Worm (Caenorhabditis elegans) whole organism, L1 larva: Measurements from ENCODE around the gene dhhc-6.

Experiments
- F16B12.6 ChIP-seq: fragments of 150-350 bp; optimal IDR thresholded peaks from 2 replicates; lab custom pipeline; 2014; ENCODE audit warnings: missing biosample characterization, missing genetic modification characterization
- alr-1 ChIP-seq: fragments of 200-800 bp; sonication (Bioruptor generic); optimal IDR thresholded peaks from 2 replicates; lab custom pipeline; 2018; ENCODE audit warnings: borderline replicate concordance, mild to moderate bottlenecking, missing genetic modification characterization, missing compliant biosample characterization
- ama-1 ChIP-seq: fragments of 150-350 bp; optimal IDR thresholded peaks from 2 replicates; lab custom pipeline; 2014
- blmp-1 ChIP-seq: fragments of 150-350 bp; optimal IDR thresholded peaks from 2 replicates; lab custom pipeline; 2014; ENCODE audit warnings: missing biosample characterization, missing genetic modification characterization
- ceh-82 ChIP-seq, 3 experiments: fragments of 150-350 bp in 1 of 3; sonication (generic microtip) in 2 of 3; optimal IDR thresholded peaks; 2 replicates each; lab custom pipeline; 2014 to 2017; ENCODE audit warnings: missing biosample characterization in 3 of 3, missing genetic modification characterization in 3 of 3
- ceh-90 ChIP-seq: sonication (generic microtip); optimal IDR thresholded peaks from 2 replicates; lab custom pipeline; 2016; ENCODE audit warnings: missing genetic modification characterization, missing compliant biosample characterization
- hlh-4 ChIP-seq: sonication (generic microtip); optimal IDR thresholded peaks from 2 replicates; lab custom pipeline; 2016; ENCODE audit warnings: mild to moderate bottlenecking, missing genetic modification characterization, missing compliant biosample characterization
- lin-14 ChIP-seq: fragments of 200-800 bp; sonication (Bioruptor generic); optimal IDR thresholded peaks from 2 replicates; lab custom pipeline; 2018; ENCODE audit warnings: mild to moderate bottlenecking, missing genetic modification characterization, moderate library complexity, missing compliant biosample characterization
- lin-15B ChIP-seq: fragments of 150-350 bp; sonication (generic microtip); optimal IDR thresholded peaks from 3 replicates; lab custom pipeline; 2014; ENCODE audit warnings: missing biosample characterization, missing genetic modification characterization
- nhr-28 ChIP-seq: fragments of 150-350 bp; optimal IDR thresholded peaks from 2 replicates; lab custom pipeline; 2014; ENCODE audit warnings: missing biosample characterization, missing genetic modification characterization
- sox-4 ChIP-seq: sonication (generic microtip); optimal IDR thresholded peaks from 2 replicates; lab custom pipeline; 2016; ENCODE audit warnings: missing genetic modification characterization, missing compliant biosample characterization
- sptf-1 ChIP-seq: fragments of 150-350 bp; optimal IDR thresholded peaks from 2 replicates; lab custom pipeline; 2014; ENCODE audit warnings: missing biosample characterization, missing genetic modification characterization

ce11 chrIV:12110339-12110738, 14.4 kb upstream of the dhhc-6 start, which contains the start of gene col-129:
- TF ChIP-seq hlh-4 (tag; lab: Kevin White, UChicago), result no peak
- no peak for TF ChIP-seq sptf-1 (tag; lab: Kevin White, UChicago)
- TF ChIP-seq nhr-28 (tag; lab: Kevin White, UChicago), result no peak
- no peak for TF ChIP-seq lin-15B (tag; lab: Kevin White, UChicago)
- no peak for TF ChIP-seq ama-1 (lab: Kevin White, UChicago)
- TF ChIP-seq sox-4 (tag; lab: Kevin White, UChicago), result no peak
- no peak for TF ChIP-seq alr-1 (tag; lab: Kevin White, UChicago)
- no peak for TF ChIP-seq ceh-90 (tag; lab: Kevin White, UChicago)
- no peak for TF ChIP-seq blmp-1
- TF ChIP-seq lin-14 (GFP tag; lab: Kevin White, UChicago), result no peak
- TF ChIP-seq F16B12.6 (tag; lab: Kevin White, UChicago), result no peak
- TF ChIP-seq ceh-82 (tag; optimal IDR thresholded peaks at IDR 0.05; lab: Kevin White, UChicago), result no peak
